Fruit fly (Drosophila melanogaster) whole organism, wandering third instar larva: ENCODE data around the gene Akh.

ENCODE experiments used
- Abd-B ChIP-seq: fragments of >200 bp; optimal IDR thresholded peaks from 2 replicates; lab custom pipeline; 2017; ENCODE audit warnings: missing biosample characterization, missing genetic modification characterization
- CG32264 ChIP-seq: fragments of 200-800 bp; sonication (Bioruptor generic); optimal IDR thresholded peaks from 2 replicates; lab custom pipeline; 2016; ENCODE audit warnings: missing biosample characterization, missing genetic modification characterization
- CG9705 ChIP-seq: fragments of 200-800 bp; sonication (Bioruptor generic); optimal IDR thresholded peaks from 2 replicates; lab custom pipeline; 2018; ENCODE audit warnings: missing biosample characterization, mild to moderate bottlenecking, missing genetic modification characterization
- CrebA ChIP-seq: fragments of 200-800 bp; sonication (Bioruptor generic); optimal IDR thresholded peaks from 2 replicates; lab custom pipeline; 2016; ENCODE audit warnings: missing biosample characterization, mild to moderate bottlenecking, missing genetic modification characterization, borderline replicate concordance
- Dfd ChIP-seq: fragments of >200 bp; optimal IDR thresholded peaks from 2 replicates; lab custom pipeline; 2017; ENCODE audit warnings: missing biosample characterization, missing genetic modification characterization
- Dif ChIP-seq: fragments of 200-275, 200-300 bp; sonication (Bioruptor generic); optimal IDR thresholded peaks from 2 replicates; lab custom pipeline; 2018; ENCODE audit warnings: missing biosample characterization, missing genetic modification characterization; ENCODE audit not compliant: partially characterized antibody
- GATAd ChIP-seq: sonication (Bioruptor generic); optimal IDR thresholded peaks from 2 replicates; lab custom pipeline; 2016; ENCODE audit warnings: missing biosample characterization, missing genetic modification characterization
- HLH106 ChIP-seq: fragments of 200-800 bp; optimal IDR thresholded peaks from 3 replicates; lab custom pipeline; 2019; ENCODE audit warnings: missing biosample characterization, mild to moderate bottlenecking, missing genetic modification characterization, moderate library complexity
- Hnf4 ChIP-seq: fragments of 200-800 bp; sonication (Bioruptor generic); optimal IDR thresholded peaks from 2 replicates; lab custom pipeline; 2016; ENCODE audit warnings: missing biosample characterization, mild to moderate bottlenecking, missing genetic modification characterization
- Hr78 ChIP-seq: fragments of >200 bp; optimal IDR thresholded peaks from 2 replicates; lab custom pipeline; 2017; ENCODE audit warnings: missing biosample characterization, missing genetic modification characterization
- Hr83 ChIP-seq: fragments of 200-300 bp; sonication (Bioruptor generic); optimal IDR thresholded peaks from 2 replicates; lab custom pipeline; 2016; ENCODE audit warnings: missing biosample characterization, mild to moderate bottlenecking, missing genetic modification characterization, moderate library complexity; ENCODE audit not compliant: poor library complexity, severe bottlenecking
- Jra ChIP-seq: sonication (Bioruptor generic); optimal IDR thresholded peaks from 2 replicates; lab custom pipeline; 2016; ENCODE audit warnings: missing biosample characterization, missing genetic modification characterization
- Mio ChIP-seq: sonication (Bioruptor generic); optimal IDR thresholded peaks from 2 replicates; lab custom pipeline; 2016; ENCODE audit warnings: missing biosample characterization, missing genetic modification characterization
- Myc ChIP-seq: fragments of >200 bp; optimal IDR thresholded peaks from 2 replicates; lab custom pipeline; 2017
- N ChIP-seq: fragments of >200 bp; optimal IDR thresholded peaks from 2 replicates; lab custom pipeline; 2018; ENCODE audit warnings: missing biosample characterization, missing external identifiers, missing genetic modification characterization
- OdsH ChIP-seq: fragments of 200-800 bp; sonication (Bioruptor generic); optimal IDR thresholded peaks from 2 replicates; lab custom pipeline; 2016; ENCODE audit warnings: missing biosample characterization, mild to moderate bottlenecking, missing genetic modification characterization
- Rel ChIP-seq, 2 experiments: fragments of 200-800 bp; sonication (Bioruptor generic) in 1 of 2; optimal IDR thresholded peaks; 2 replicates in 1 of 2; 3 replicates in 1 of 2; lab custom pipeline; 2016 to 2019; ENCODE audit warnings: mild to moderate bottlenecking in 2 of 2, missing biosample characterization in 2 of 2, missing genetic modification characterization in 2 of 2, moderate library complexity in 1 of 2
- Sp1 ChIP-seq: fragments of 200-800 bp; sonication (Bioruptor generic); optimal IDR thresholded peaks from 3 replicates; lab custom pipeline; 2019; ENCODE audit warnings: missing biosample characterization, mild to moderate bottlenecking, missing genetic modification characterization, moderate library complexity
- Vsx2 ChIP-seq: fragments of 200-300, 225-300 bp; sonication (Bioruptor generic); optimal IDR thresholded peaks from 2 replicates; lab custom pipeline; 2018; ENCODE audit warnings: missing biosample characterization, missing genetic modification characterization; ENCODE audit not compliant: partially characterized antibody
- br ChIP-seq: fragments of 200-800 bp; sonication (Bioruptor generic); optimal IDR thresholded peaks from 2 replicates; lab custom pipeline; 2016; ENCODE audit warnings: missing biosample characterization, missing genetic modification characterization
- brk ChIP-seq: fragments of 200-800 bp; sonication (Bioruptor generic); optimal IDR thresholded peaks from 2 replicates; lab custom pipeline; 2016; ENCODE audit warnings: missing biosample characterization, mild to moderate bottlenecking, missing genetic modification characterization
- dl ChIP-seq, 2 experiments: fragments of 175-275, 200-275 bp in 1 of 2; fragments of 200-275 bp in 1 of 2; sonication (Bioruptor generic); optimal IDR thresholded peaks; lab custom pipeline; 2018; ENCODE audit warnings: mild to moderate bottlenecking in 2 of 2, missing biosample characterization in 2 of 2, missing genetic modification characterization in 2 of 2, moderate library complexity in 2 of 2; ENCODE audit not compliant: partially characterized antibody in 2 of 2, insufficient read depth in 1 of 2
- dmrt93B ChIP-seq: fragments of 200-800 bp; sonication (Bioruptor generic); optimal IDR thresholded peaks from 2 replicates; lab custom pipeline; 2018; ENCODE audit warnings: missing biosample characterization, mild to moderate bottlenecking, missing genetic modification characterization
- dsf ChIP-seq: sonication (Bioruptor generic); optimal IDR thresholded peaks from 2 replicates; lab custom pipeline; 2016; ENCODE audit warnings: missing biosample characterization, missing genetic modification characterization, borderline replicate concordance
- ey ChIP-seq: fragments of 200-800 bp; sonication (Bioruptor generic); optimal IDR thresholded peaks from 2 replicates; lab custom pipeline; 2016; ENCODE audit warnings: missing biosample characterization, missing genetic modification characterization
- foxo ChIP-seq, 2 experiments: fragments of 200-800 bp; sonication (Bioruptor generic); optimal IDR thresholded peaks; 2 replicates in 1 of 2; 3 replicates in 1 of 2; lab custom pipeline; 2016 to 2017; ENCODE audit warnings: missing biosample characterization in 2 of 2, missing genetic modification characterization in 2 of 2
- fru ChIP-seq: fragments of 200-800 bp; sonication (Bioruptor generic); optimal IDR thresholded peaks from 3 replicates; lab custom pipeline; 2016; ENCODE audit warnings: missing biosample characterization, mild to moderate bottlenecking, missing genetic modification characterization
- h ChIP-seq: fragments of 200-800 bp; sonication (Bioruptor generic); optimal IDR thresholded peaks from 3 replicates; lab custom pipeline; 2016; ENCODE audit warnings: missing biosample characterization, mild to moderate bottlenecking, missing genetic modification characterization
- jim ChIP-seq: fragments of 175-275, 200-325 bp; sonication (Bioruptor generic); optimal IDR thresholded peaks from 2 replicates; lab custom pipeline; 2016; ENCODE audit warnings: missing biosample characterization, mild to moderate bottlenecking, missing genetic modification characterization
- lola ChIP-seq: fragments of >200 bp; optimal IDR thresholded peaks from 2 replicates; lab custom pipeline; 2017; ENCODE audit warnings: missing biosample characterization, missing genetic modification characterization
- pan ChIP-seq: fragments of >200 bp; optimal IDR thresholded peaks from 2 replicates; lab custom pipeline; 2017
- psq ChIP-seq: fragments of 200-800 bp; sonication (Bioruptor generic); optimal IDR thresholded peaks from 3 replicates; lab custom pipeline; 2017; ENCODE audit warnings: missing biosample characterization, mild to moderate bottlenecking, missing genetic modification characterization, moderate library complexity
- rgr ChIP-seq: fragments of 200-800 bp; sonication (Bioruptor generic); optimal IDR thresholded peaks from 3 replicates; lab custom pipeline; 2016; ENCODE audit warnings: missing biosample characterization, mild to moderate bottlenecking, missing genetic modification characterization
- sage ChIP-seq: fragments of 200-800 bp; sonication (Bioruptor generic); optimal IDR thresholded peaks from 2 replicates; lab custom pipeline; 2016; ENCODE audit warnings: missing biosample characterization, mild to moderate bottlenecking, missing genetic modification characterization
- sv ChIP-seq: fragments of 200-800 bp; sonication (Bioruptor generic); optimal IDR thresholded peaks from 3 replicates; lab custom pipeline; 2016; ENCODE audit warnings: missing biosample characterization, missing genetic modification characterization
- tai ChIP-seq: sonication (Bioruptor generic); optimal IDR thresholded peaks from 2 replicates; lab custom pipeline; 2016; ENCODE audit warnings: missing biosample characterization, missing genetic modification characterization
- usp ChIP-seq: fragments of >200 bp; optimal IDR thresholded peaks from 2 replicates; lab custom pipeline; 2017; ENCODE audit warnings: missing biosample characterization, missing genetic modification characterization
- woc ChIP-seq: sonication (Bioruptor generic); optimal IDR thresholded peaks from 2 replicates; lab custom pipeline; 2016; ENCODE audit warnings: missing biosample characterization, mild to moderate bottlenecking, missing genetic modification characterization

The Akh gene

dm6 chr3L:4135857-4136256 is 5.4 kb upstream of the Akh start, which contains the start of gene RfC4:
RfC4 (minus strand) TSS chr3L:4136038.
- TF ChIP-seq CG9705 (GFP tag; lab: Kevin White, UChicago) = no peak
- TF ChIP-seq Jra (GFP tag; lab: Kevin White, UChicago) = no peak
- no peak for TF ChIP-seq Vsx2
- TF ChIP-seq tai (GFP tag; lab: Kevin White, UChicago) = no peak
- no peak for TF ChIP-seq brk (GFP tag; lab: Kevin White, UChicago)
- TF ChIP-seq dsf (GFP tag; lab: Kevin White, UChicago) = no peak
- TF ChIP-seq Dfd = no peak
- TF ChIP-seq HLH106 (tag; lab: Kevin White, UChicago) = no peak

DNA sequence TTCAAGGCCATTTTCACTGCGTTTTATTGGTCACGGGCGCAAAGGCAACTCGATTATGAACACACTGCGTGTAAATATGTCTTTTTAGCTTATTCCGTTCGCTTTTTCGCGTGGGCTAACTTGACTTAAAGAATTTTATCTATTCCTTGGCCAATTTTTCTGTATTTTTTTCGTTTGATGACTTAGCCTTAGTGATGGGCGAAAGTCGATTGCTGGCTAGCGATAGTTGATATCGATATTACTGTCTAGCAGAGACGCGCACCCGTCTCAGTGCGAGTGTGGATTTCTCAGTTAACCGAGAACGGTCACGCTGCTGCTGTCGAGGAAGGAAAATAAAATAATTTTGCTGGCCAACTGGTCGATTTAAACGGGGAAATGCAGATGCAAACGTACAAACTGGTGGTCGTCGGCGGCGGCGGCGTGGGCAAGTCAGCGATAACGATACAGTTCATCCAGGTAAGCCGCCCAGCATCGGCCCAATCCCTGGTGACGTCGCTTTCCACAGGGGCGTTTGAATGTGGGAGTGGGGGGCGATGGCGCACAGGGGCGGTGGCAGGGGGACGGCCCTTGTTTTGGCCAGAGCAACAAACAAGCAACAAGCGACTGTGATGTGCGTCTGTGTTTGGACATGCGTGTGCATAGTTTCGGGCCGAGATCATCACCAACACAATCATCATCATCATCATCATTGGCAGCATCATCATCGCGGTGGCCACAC is 2.3 kb upstream of the Akh start, which contains the start of the genes Rop and Ras64B:
Gene Rop (minus strand): TSS at position 193 of the 718 bp plus-strand sequence.
Gene Ras64B (plus strand): TSS at position 273 of the 718 bp plus-strand sequence.
- TF ChIP-seq tai (GFP tag; lab: Kevin White, UChicago) = no peak
- TF ChIP-seq Dfd = no peak
- no peak for TF ChIP-seq jim (GFP tag; lab: Kevin White, UChicago)
- TF ChIP-seq CrebA (GFP tag; lab: Kevin White, UChicago) = no peak
- TF ChIP-seq rgr (GFP tag; lab: Kevin White, UChicago) = no peak
- no peak for TF ChIP-seq Hr78 (GFP tag; lab: Kevin White, UChicago)
- no peak for TF ChIP-seq Myc (lab: Kevin White, UChicago)
- TF ChIP-seq HLH106 (tag; lab: Kevin White, UChicago) = peak; percentile 9
- peak; percentile 33 for TF ChIP-seq h
- TF ChIP-seq CG32264 (GFP tag; lab: Kevin White, UChicago) = no peak
- TF ChIP-seq GATAd (GFP tag; lab: Kevin White, UChicago) = no peak
- no peak for TF ChIP-seq Mio (GFP tag; lab: Kevin White, UChicago)
- no peak for TF ChIP-seq sv (GFP tag; lab: Kevin White, UChicago)
- no peak for TF ChIP-seq Rel (GFP tag; optimal IDR thresholded peaks at IDR 0.05; lab: Kevin White, UChicago)
- peak; percentile 77 for TF ChIP-seq Rel (tag; optimal IDR thresholded peaks at IDR 0.05; lab: Kevin White, UChicago)
- peak; percentile 31 for TF ChIP-seq Hr83 (GFP tag; lab: Kevin White, UChicago)
- no peak for TF ChIP-seq br (GFP tag; lab: Kevin White, UChicago)
- TF ChIP-seq Hnf4 = no peak
- no peak for TF ChIP-seq Abd-B (GFP tag; lab: Kevin White, UChicago)
- TF ChIP-seq foxo (GFP tag; optimal IDR thresholded peaks at IDR 0.05; lab: Kevin White, UChicago) = no peak
- peak; percentile 28 for TF ChIP-seq OdsH (GFP tag; lab: Kevin White, UChicago)
- TF ChIP-seq Jra (GFP tag; lab: Kevin White, UChicago) = peak; percentile 20
- TF ChIP-seq sage = no peak
- TF ChIP-seq fru (GFP tag; lab: Kevin White, UChicago) = no peak
- no peak for TF ChIP-seq woc (GFP tag; lab: Kevin White, UChicago)
- no peak for TF ChIP-seq dl (GFP tag; optimal IDR thresholded peaks at IDR 0.05; lab: Kevin White, UChicago; ENCODE audit: insufficient read depth in 1 of 2, partially characterized antibody in 2 of 2)
- no peak for TF ChIP-seq usp (GFP tag; lab: Kevin White, UChicago)
- TF ChIP-seq ey (GFP tag; lab: Kevin White, UChicago) = no peak
- TF ChIP-seq dsf (GFP tag; lab: Kevin White, UChicago) = no peak
- TF ChIP-seq Dif = no peak
- no peak for TF ChIP-seq pan (lab: Kevin White, UChicago)
- TF ChIP-seq CG9705 (GFP tag; lab: Kevin White, UChicago) = no peak
- peak; percentile 46 for TF ChIP-seq Sp1 (GFP tag; lab: Kevin White, UChicago)
- TF ChIP-seq lola (GFP tag; lab: Kevin White, UChicago) = no peak
- TF ChIP-seq psq (GFP tag; lab: Kevin White, UChicago) = peak; percentile 10
- TF ChIP-seq brk (GFP tag; lab: Kevin White, UChicago) = no peak
- TF ChIP-seq dmrt93B = no peak
- TF ChIP-seq N (GFP tag; lab: Kevin White, UChicago) = no peak
- no peak for TF ChIP-seq Vsx2
